Fruit fly (Drosophila melanogaster): ENCODE data around the gene lqfR.

DNA sequence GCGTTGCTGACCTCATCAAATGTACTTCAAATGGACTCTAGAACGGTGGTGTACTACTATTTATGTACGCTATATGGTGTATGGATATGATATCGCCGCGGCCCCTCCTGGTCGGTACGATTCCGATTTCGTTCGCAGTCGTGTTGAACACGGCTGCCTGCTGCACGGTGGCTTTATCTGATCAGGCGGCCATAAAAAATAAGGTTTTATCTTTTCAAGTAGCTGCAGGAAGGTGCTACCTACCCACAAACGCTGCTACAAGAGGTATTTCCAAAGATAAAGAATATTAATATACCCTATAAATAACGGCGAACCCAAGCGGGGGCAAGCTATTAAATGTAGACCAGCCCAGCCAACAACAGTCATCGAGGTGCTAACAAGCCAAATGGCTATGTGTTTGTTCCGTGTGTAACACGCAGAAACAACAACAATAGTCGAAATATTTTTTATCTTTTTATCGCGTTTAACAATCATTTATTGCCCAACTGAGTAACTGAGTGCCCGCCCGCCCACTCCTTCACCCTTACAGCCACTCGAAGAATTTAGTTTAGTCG is 38.8 kb downstream of the lqfR start:
- TF ChIP-seq tj (GFP tag; optimal IDR thresholded peaks at IDR 0.05) (no peak), CG12768 (GFP tag; optimal IDR thresholded peaks at IDR 0.05) (no peak)

All from whole organism, adult.